Worm (Caenorhabditis elegans): Measurements from ENCODE around the gene T28H10.1.
A peak's percentile ranks its signal among the peaks of the same experiment; 100 is the strongest.

DNA sequence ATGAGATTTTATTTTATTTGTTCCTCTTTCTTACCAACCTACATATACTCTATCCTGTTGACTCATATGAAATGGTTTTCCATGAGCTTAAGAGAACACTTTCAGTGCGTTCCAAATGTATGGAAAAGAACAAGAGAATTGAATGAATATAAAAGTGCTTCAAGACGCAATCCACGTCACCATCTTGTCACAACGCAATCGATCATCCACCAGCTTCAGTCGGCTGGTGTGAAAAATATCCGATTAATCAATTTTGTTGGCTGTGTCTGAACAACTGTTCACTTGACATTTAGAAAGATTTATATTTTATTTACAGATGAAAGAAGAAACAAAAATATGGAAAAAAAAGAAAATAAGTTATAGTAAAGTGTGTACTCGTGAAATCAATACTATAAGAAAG, 19.8 kb downstream of the T28H10.1 start:
- TF ChIP-seq hlh-1 (tag; optimal IDR thresholded peaks at IDR 0.05) (peak; percentile 24), ceh-83 (GFP tag; optimal IDR thresholded peaks at IDR 0.05) (no peak)

Data from whole organism, mixed stage, embryonic.